Fruit fly (Drosophila melanogaster) whole organism, embryonic: Measurements from ENCODE around the gene CDase.

Source experiments
- Aef1 ChIP-seq: fragments of 200-800 bp; sonication (Bioruptor generic); IDR thresholded peaks from 3 replicates; pipeline ENCODE4 v1.3.6; 2022; ENCODE audit warnings: missing biosample characterization, missing genetic modification characterization
- BtbVII ChIP-seq: fragments of 200-800 bp; sonication (Bioruptor generic); optimal IDR thresholded peaks from 3 replicates; lab custom pipeline; 2017; ENCODE audit warnings: missing biosample characterization, mild to moderate bottlenecking, missing genetic modification characterization
- CG11093 ChIP-seq: fragments of 200-800 bp; sonication (Bioruptor generic); IDR thresholded peaks from 3 replicates; pipeline ENCODE4 v1.3.6; 2022; ENCODE audit warnings: missing biosample characterization, missing genetic modification characterization
- CG13424 ChIP-seq: fragments of 200-800 bp; sonication (Bioruptor generic); optimal IDR thresholded peaks from 2 replicates; lab custom pipeline; 2019; ENCODE audit warnings: missing biosample characterization, mild to moderate bottlenecking, missing genetic modification characterization, moderate library complexity
- CG16813 ChIP-seq: fragments of 200-800 bp; sonication (Bioruptor generic); IDR thresholded peaks from 3 replicates; pipeline ENCODE4 v1.3.6; 2022; ENCODE audit warnings: missing biosample characterization, missing genetic modification characterization; ENCODE audit not compliant: partially characterized antibody
- CG16815 ChIP-seq: fragments of 200-800 bp; sonication (Bioruptor generic); optimal IDR thresholded peaks from 3 replicates; lab custom pipeline; 2017; ENCODE audit warnings: missing biosample characterization, mild to moderate bottlenecking, missing genetic modification characterization
- CG1832 ChIP-seq: fragments of 200-800 bp; sonication (Bioruptor generic); optimal IDR thresholded peaks from 2 replicates; lab custom pipeline; 2017; ENCODE audit warnings: missing biosample characterization, mild to moderate bottlenecking, missing genetic modification characterization, inconsistent platforms
- CG2199 ChIP-seq: fragments of 200-800 bp; sonication (Bioruptor generic); IDR thresholded peaks from 3 replicates; pipeline ENCODE4 v1.3.6; 2022; ENCODE audit warnings: missing biosample characterization, missing genetic modification characterization
- CG3065 ChIP-seq: fragments of 200-800 bp; sonication (Bioruptor generic); optimal IDR thresholded peaks from 2 replicates; lab custom pipeline; 2016; ENCODE audit warnings: missing biosample characterization, missing genetic modification characterization
- CG31441 ChIP-seq: fragments of 200-800 bp; sonication (Bioruptor generic); IDR thresholded peaks from 2 replicates; pipeline ENCODE4 v1.3.6; 2022; ENCODE audit warnings: missing biosample characterization, missing genetic modification characterization
- CG3281 ChIP-seq: fragments of 200-800 bp; sonication (Bioruptor generic); optimal IDR thresholded peaks from 3 replicates; lab custom pipeline; 2017; ENCODE audit warnings: missing biosample characterization, mild to moderate bottlenecking, missing genetic modification characterization
- CG4617 ChIP-seq: fragments of 200-800 bp; sonication (Bioruptor generic); optimal IDR thresholded peaks from 3 replicates; lab custom pipeline; 2016; ENCODE audit warnings: missing biosample characterization, missing genetic modification characterization, borderline replicate concordance
- CG6175 ChIP-seq: fragments of 200-800 bp; sonication (Bioruptor generic); IDR thresholded peaks from 3 replicates; pipeline ENCODE4 v1.3.6; 2022; ENCODE audit warnings: missing biosample characterization, missing genetic modification characterization
- CG7271 ChIP-seq: fragments of 200-800 bp; sonication (Bioruptor generic); optimal IDR thresholded peaks from 2 replicates; lab custom pipeline; 2018; ENCODE audit warnings: missing biosample characterization, mild to moderate bottlenecking, missing genetic modification characterization, moderate library complexity
- CG7372 ChIP-seq: fragments of 200-800 bp; sonication (Bioruptor generic); IDR thresholded peaks from 2 replicates; pipeline ENCODE4 v1.3.6; 2022; ENCODE audit warnings: missing biosample characterization, missing genetic modification characterization
- CG7839 ChIP-seq: fragments of 200-800 bp; sonication (Bioruptor generic); optimal IDR thresholded peaks from 3 replicates; lab custom pipeline; 2018; ENCODE audit warnings: missing biosample characterization, mild to moderate bottlenecking, missing genetic modification characterization, moderate library complexity
- CG7963 ChIP-seq: fragments of 200-800 bp; sonication (Bioruptor generic); IDR thresholded peaks from 3 replicates; pipeline ENCODE4 v1.3.6; 2022; ENCODE audit warnings: missing biosample characterization, missing genetic modification characterization; ENCODE audit not compliant: partially characterized antibody
- CG9215 ChIP-seq: fragments of 200-800 bp; sonication (Bioruptor generic); IDR thresholded peaks from 2 replicates; pipeline ENCODE4 v1.3.6; 2022; ENCODE audit warnings: missing biosample characterization, missing genetic modification characterization
- CG9437 ChIP-seq: fragments of 200-800 bp; sonication (Bioruptor generic); optimal IDR thresholded peaks from 2 replicates; lab custom pipeline; 2018; ENCODE audit warnings: missing biosample characterization, mild to moderate bottlenecking, missing genetic modification characterization
- CkIIα-i1 ChIP-seq: fragments of 200-800 bp; sonication (Bioruptor generic); IDR thresholded peaks from 2 replicates; pipeline ENCODE4 v1.3.6; 2022; ENCODE audit warnings: missing biosample characterization, missing genetic modification characterization
- Fer1 ChIP-seq: fragments of 200-800 bp; sonication (Bioruptor generic); optimal IDR thresholded peaks from 2 replicates; lab custom pipeline; 2017; ENCODE audit warnings: missing biosample characterization, mild to moderate bottlenecking, missing genetic modification characterization
- HHEX ChIP-seq: fragments of 200-800 bp; sonication (Bioruptor generic); optimal IDR thresholded peaks from 3 replicates; lab custom pipeline; 2017; ENCODE audit warnings: missing biosample characterization, mild to moderate bottlenecking, missing genetic modification characterization, missing genetic modification reagents
- Hmx ChIP-seq: fragments of 200-800 bp; sonication (Bioruptor generic); optimal IDR thresholded peaks from 2 replicates; lab custom pipeline; 2016; ENCODE audit warnings: missing biosample characterization, missing genetic modification characterization
- Hr78 ChIP-seq, 2 experiments: fragments of 200-800 bp in 1 of 2; fragments of >200 bp in 1 of 2; sonication (Bioruptor generic) in 1 of 2; optimal IDR thresholded peaks; 2 replicates each; lab custom pipeline; 2017 to 2019; ENCODE audit warnings: missing biosample characterization in 2 of 2, missing genetic modification characterization in 2 of 2, mild to moderate bottlenecking in 1 of 2, moderate library complexity in 1 of 2
- Hsf ChIP-seq: fragments of 200-800 bp; sonication (Bioruptor generic); optimal IDR thresholded peaks from 3 replicates; lab custom pipeline; 2016; ENCODE audit warnings: missing biosample characterization, missing genetic modification characterization
- Jarid2 ChIP-seq: fragments of 200-800 bp; sonication (Bioruptor generic); optimal IDR thresholded peaks from 3 replicates; lab custom pipeline; 2017; ENCODE audit warnings: mild to moderate bottlenecking, missing biosample characterization, missing genetic modification reagents, missing genetic modification characterization
- Lhr ChIP-seq: fragments of 200-800 bp; sonication (Bioruptor generic); optimal IDR thresholded peaks from 3 replicates; lab custom pipeline; 2017; ENCODE audit warnings: mild to moderate bottlenecking, missing biosample characterization, missing genetic modification reagents, missing genetic modification characterization
- Neu2 ChIP-seq: fragments of 200-800 bp; sonication (Bioruptor generic); optimal IDR thresholded peaks from 3 replicates; lab custom pipeline; 2016; ENCODE audit warnings: missing biosample characterization, missing genetic modification characterization, borderline replicate concordance
- Nf-YC ChIP-seq: fragments of 200-800 bp; optimal IDR thresholded peaks from 3 replicates; lab custom pipeline; 2019; ENCODE audit warnings: missing biosample characterization, mild to moderate bottlenecking, missing genetic modification characterization, moderate library complexity
- Opbp ChIP-seq: fragments of 200-800 bp; sonication (Bioruptor generic); IDR thresholded peaks from 3 replicates; pipeline ENCODE4 v1.3.6; 2022; ENCODE audit warnings: missing biosample characterization, missing genetic modification characterization; ENCODE audit not compliant: partially characterized antibody
- Sox102F ChIP-seq: fragments of 200-800 bp; sonication (Bioruptor generic); optimal IDR thresholded peaks from 2 replicates; lab custom pipeline; 2018; ENCODE audit warnings: missing biosample characterization, mild to moderate bottlenecking, missing genetic modification characterization, moderate library complexity
- Xbp1 ChIP-seq: fragments of 200-800 bp; sonication (Bioruptor generic); optimal IDR thresholded peaks from 3 replicates; lab custom pipeline; 2016; ENCODE audit warnings: missing biosample characterization, mild to moderate bottlenecking, missing genetic modification characterization
- bigmax ChIP-seq: fragments of 200-800 bp; sonication (Bioruptor generic); optimal IDR thresholded peaks from 2 replicates; lab custom pipeline; 2018; ENCODE audit warnings: missing biosample characterization, mild to moderate bottlenecking, missing genetic modification characterization
- crc ChIP-seq: fragments of 200-800 bp; sonication (Bioruptor generic); optimal IDR thresholded peaks from 2 replicates; lab custom pipeline; 2016; ENCODE audit warnings: missing biosample characterization, missing genetic modification characterization
- crol ChIP-seq: fragments of 200-800 bp; sonication (Bioruptor generic); IDR thresholded peaks from 2 replicates; pipeline ENCODE4 v1.3.6; 2022; ENCODE audit warnings: missing biosample characterization, missing genetic modification characterization
- fru ChIP-seq: fragments of >200 bp; optimal IDR thresholded peaks from 2 replicates; lab custom pipeline; 2017
- kay ChIP-seq: fragments of 200-800 bp; sonication (Bioruptor generic); optimal IDR thresholded peaks from 2 replicates; lab custom pipeline; 2016; ENCODE audit warnings: missing biosample characterization, missing genetic modification characterization
- knrl ChIP-seq: fragments of 200-800 bp; sonication (Bioruptor generic); IDR thresholded peaks from 3 replicates; pipeline ENCODE4 v1.3.6; 2022; ENCODE audit warnings: missing biosample characterization, missing genetic modification characterization; ENCODE audit not compliant: partially characterized antibody
- mld ChIP-seq: fragments of 200-800 bp; sonication (Bioruptor generic); IDR thresholded peaks from 3 replicates; pipeline ENCODE4 v1.3.6; 2022; ENCODE audit warnings: missing biosample characterization, missing genetic modification characterization; ENCODE audit not compliant: partially characterized antibody
- nmo ChIP-seq: fragments of 200-800 bp; sonication (Bioruptor generic); optimal IDR thresholded peaks from 2 replicates; lab custom pipeline; 2018; ENCODE audit warnings: missing biosample characterization, mild to moderate bottlenecking, missing genetic modification characterization, moderate library complexity
- pita ChIP-seq: fragments of 200-800 bp; sonication (Bioruptor generic); optimal IDR thresholded peaks from 2 replicates; lab custom pipeline; 2017; ENCODE audit warnings: missing biosample characterization, mild to moderate bottlenecking, missing genetic modification characterization
- pum ChIP-seq: fragments of 200-800 bp; sonication (Bioruptor generic); optimal IDR thresholded peaks from 2 replicates; lab custom pipeline; 2016; ENCODE audit warnings: missing biosample characterization, missing genetic modification characterization
- pzg ChIP-seq: fragments of 200-800 bp; sonication (Bioruptor generic); optimal IDR thresholded peaks from 3 replicates; lab custom pipeline; 2018; ENCODE audit warnings: missing biosample characterization, mild to moderate bottlenecking, missing genetic modification characterization, moderate library complexity
- row ChIP-seq: fragments of 200-800 bp; sonication (Bioruptor generic); IDR thresholded peaks from 3 replicates; pipeline ENCODE4 v1.3.6; 2022; ENCODE audit warnings: missing biosample characterization, missing genetic modification characterization
- slou ChIP-seq: fragments of 200-800 bp; sonication (Bioruptor generic); optimal IDR thresholded peaks from 3 replicates; lab custom pipeline; 2016; ENCODE audit warnings: missing biosample characterization, missing genetic modification characterization
- ssp ChIP-seq: fragments of 200-800 bp; sonication (Bioruptor generic); IDR thresholded peaks from 2 replicates; pipeline ENCODE4 v1.3.6; 2022; ENCODE audit warnings: missing biosample characterization, missing genetic modification characterization
- tin ChIP-seq: fragments of 200-800 bp; sonication (Bioruptor generic); optimal IDR thresholded peaks from 3 replicates; lab custom pipeline; 2016; ENCODE audit warnings: missing biosample characterization, missing genetic modification characterization
- tll ChIP-seq, 2 experiments: fragments of 200-800 bp in 1 of 2; fragments of >200 bp in 1 of 2; sonication (Bioruptor generic) in 1 of 2; optimal IDR thresholded peaks; 2 replicates each; lab custom pipeline; 2017 to 2019; ENCODE audit warnings: missing biosample characterization in 2 of 2, missing genetic modification characterization in 2 of 2, mild to moderate bottlenecking in 1 of 2, moderate library complexity in 1 of 2
- trem ChIP-seq: fragments of 200-800 bp; optimal IDR thresholded peaks from 3 replicates; lab custom pipeline; 2019; ENCODE audit warnings: missing biosample characterization, mild to moderate bottlenecking, missing genetic modification characterization, moderate library complexity
- tup ChIP-seq: fragments of 200-800 bp; sonication (Bioruptor generic); optimal IDR thresholded peaks from 2 replicates; lab custom pipeline; 2016; ENCODE audit warnings: missing biosample characterization, mild to moderate bottlenecking, missing genetic modification characterization, moderate library complexity
- zen ChIP-seq: fragments of 200-800 bp; sonication (Bioruptor generic); optimal IDR thresholded peaks from 3 replicates; lab custom pipeline; 2018; ENCODE audit warnings: missing biosample characterization, mild to moderate bottlenecking, missing genetic modification characterization, moderate library complexity

The CDase gene

dm6 chr3R:30424993-30425392 lies 34.3 kb upstream of the CDase start, which contains the start of gene CG15536 (continued):
- no peak for TF ChIP-seq CG3065 (GFP tag; lab: Kevin White, UChicago)
- no peak for TF ChIP-seq crc
- no peak for TF ChIP-seq pita (GFP tag; lab: Kevin White, UChicago)
- TF ChIP-seq mld (GFP tag; lab: Robert Waterston, UW): no peak
- TF ChIP-seq tup (GFP tag; lab: Kevin White, UChicago): no peak
- no peak for TF ChIP-seq BtbVII
- TF ChIP-seq tin (GFP tag; lab: Kevin White, UChicago): no peak
- no peak for TF ChIP-seq CG7372
- peak; percentile 62 for TF ChIP-seq pzg
- TF ChIP-seq Nf-YC (tag; lab: Kevin White, UChicago): no peak
- peak; percentile 47 for TF ChIP-seq trem
- TF ChIP-seq CG31441 (GFP tag; lab: Robert Waterston, UW): no peak
- peak; percentile 47; the same call in 2 of the 3 replicates for TF ChIP-seq knrl (GFP tag; lab: Robert Waterston, UW)
- peak; percentile 21 for TF ChIP-seq CG4617 (GFP tag; lab: Kevin White, UChicago)
- no peak for TF ChIP-seq CG7839
- TF ChIP-seq Hr78 (GFP tag; optimal IDR thresholded peaks at IDR 0.05; lab: Kevin White, UChicago): no peak
- no peak for TF ChIP-seq Neu2 (GFP tag; lab: Kevin White, UChicago)
- TF ChIP-seq fru (lab: Kevin White, UChicago): no peak
- no peak for TF ChIP-seq kay (GFP tag; lab: Kevin White, UChicago)
- no peak for TF ChIP-seq CG6175 (GFP tag; lab: Robert Waterston, UW)
- TF ChIP-seq pum (GFP tag; lab: Kevin White, UChicago): no peak
- no peak for TF ChIP-seq zen (tag; lab: Kevin White, UChicago)
- no peak for TF ChIP-seq CG7271 (tag; lab: Kevin White, UChicago)
- no peak for TF ChIP-seq tll (GFP tag; optimal IDR thresholded peaks at IDR 0.05; lab: Kevin White, UChicago)
- TF ChIP-seq HHEX: no peak
- no peak for TF ChIP-seq Hsf (GFP tag; lab: Kevin White, UChicago)
- peak; percentile 46; the same call in 1 of the 3 replicates for TF ChIP-seq CG7963 (GFP tag; lab: Robert Waterston, UW)
- no peak for TF ChIP-seq row
- 0 out of 3 replicates have a peak, but pooled peaks have one; percentile 12 for TF ChIP-seq Opbp (GFP tag; lab: Robert Waterston, UW)
- no peak for TF ChIP-seq CG9215 (GFP tag; lab: Robert Waterston, UW)
- TF ChIP-seq ssp (GFP tag; lab: Robert Waterston, UW): no peak
- TF ChIP-seq Xbp1: peak; percentile 7
- no peak for TF ChIP-seq CG11093
- TF ChIP-seq CG1832: no peak
- no peak for TF ChIP-seq Sox102F (GFP tag; lab: Kevin White, UChicago)
- no peak for TF ChIP-seq slou (GFP tag; lab: Kevin White, UChicago)
- no peak for TF ChIP-seq crol (GFP tag; lab: Robert Waterston, UW)
- no peak for TF ChIP-seq CG3281 (GFP tag; lab: Kevin White, UChicago)
- TF ChIP-seq CG16813 (GFP tag; lab: Robert Waterston, UW): peak; percentile 59
- no peak for TF ChIP-seq CkIIα-i1 (GFP tag; lab: Robert Waterston, UW)
- no peak for TF ChIP-seq Aef1 (GFP tag; lab: Robert Waterston, UW)
- no peak for TF ChIP-seq CG2199 (GFP tag; lab: Robert Waterston, UW)
- no peak for TF ChIP-seq CG16815 (GFP tag; lab: Kevin White, UChicago)
- TF ChIP-seq Lhr (GFP tag; lab: Kevin White, UChicago): peak; percentile 2
- peak; percentile 28 for TF ChIP-seq nmo (GFP tag; lab: Kevin White, UChicago)
- TF ChIP-seq Hmx (GFP tag; lab: Kevin White, UChicago): no peak
- no peak for TF ChIP-seq bigmax (GFP tag; lab: Kevin White, UChicago)
- TF ChIP-seq CG9437 (GFP tag; lab: Kevin White, UChicago): no peak
- no peak for TF ChIP-seq Fer1 (GFP tag; lab: Kevin White, UChicago)
- TF ChIP-seq Jarid2 (GFP tag; lab: Kevin White, UChicago): no peak
- no peak for TF ChIP-seq CG13424 (tag; lab: Kevin White, UChicago)
